Worm (Caenorhabditis elegans) whole organism, L1 larva: ENCODE measurements around the gene K12H6.10.
A peak's percentile ranks its signal among the peaks of the same experiment; 100 is the strongest.

Experiments used
- Y116A8C.19 ChIP-seq: sonication (generic microtip); optimal IDR thresholded peaks from 2 replicates; lab custom pipeline; 2016; ENCODE audit warnings: missing compliant biosample characterization, missing genetic modification characterization, borderline replicate concordance
- aha-1 ChIP-seq: fragments of 150-350 bp; optimal IDR thresholded peaks from 2 replicates; lab custom pipeline; 2014; ENCODE audit warnings: missing biosample characterization, missing genetic modification characterization
- alr-1 ChIP-seq: fragments of 200-800 bp; sonication (Bioruptor generic); optimal IDR thresholded peaks from 2 replicates; lab custom pipeline; 2018; ENCODE audit warnings: borderline replicate concordance, mild to moderate bottlenecking, missing genetic modification characterization, missing compliant biosample characterization
- ama-1 ChIP-seq: fragments of 150-350 bp; optimal IDR thresholded peaks from 2 replicates; lab custom pipeline; 2014
- blmp-1 ChIP-seq: fragments of 150-350 bp; optimal IDR thresholded peaks from 2 replicates; lab custom pipeline; 2014; ENCODE audit warnings: missing biosample characterization, missing genetic modification characterization
- ceh-8 ChIP-seq: fragments of 200-800 bp; sonication (Bioruptor generic); optimal IDR thresholded peaks from 2 replicates; lab custom pipeline; 2018; ENCODE audit warnings: mild to moderate bottlenecking, missing genetic modification characterization, moderate library complexity, missing compliant biosample characterization
- dsc-1 ChIP-seq: sonication (generic microtip); optimal IDR thresholded peaks from 2 replicates; lab custom pipeline; 2016; ENCODE audit warnings: mild to moderate bottlenecking, missing genetic modification characterization, missing compliant biosample characterization
- efl-1 ChIP-seq, 4 experiments: fragments of 150-350 bp; optimal IDR thresholded peaks in 3 of 4; peaks in 1 of 4; 1 replicate in 1 of 4; 2 replicates in 3 of 4; lab custom pipeline; 2014; ENCODE audit warnings: missing biosample characterization in 2 of 4, missing genetic modification characterization in 2 of 4, missing genetic modification reagents in 2 of 4
- efl-3 ChIP-seq: fragments of 200-800 bp; sonication (Bioruptor generic); optimal IDR thresholded peaks from 2 replicates; lab custom pipeline; 2018; ENCODE audit warnings: mild to moderate bottlenecking, missing genetic modification characterization, missing compliant biosample characterization
- egl-27 ChIP-seq, 2 experiments: fragments of 150-350 bp in 1 of 2; sonication (generic microtip); optimal IDR thresholded peaks; 3 replicates each; lab custom pipeline; 2017 to 2018; ENCODE audit warnings: missing biosample characterization in 2 of 2, missing genetic modification characterization in 2 of 2, missing genetic modification reagents in 2 of 2
- elt-2 ChIP-seq: sonication (generic microtip); optimal IDR thresholded peaks from 2 replicates; lab custom pipeline; 2016; ENCODE audit warnings: missing genetic modification characterization, mild to moderate bottlenecking, inconsistent platforms, missing compliant biosample characterization, missing genetic modification reagents
- elt-3 ChIP-seq, 6 experiments: fragments of 150-350 bp in 1 of 6; sonication (generic microtip); optimal IDR thresholded peaks; 2 replicates each; lab custom pipeline; 2017 to 2018; ENCODE audit warnings: missing biosample characterization in 6 of 6, missing genetic modification characterization in 6 of 6, inconsistent platforms in 1 of 6
- ets-5 ChIP-seq: fragments of 200-800 bp; sonication (Bioruptor generic); IDR thresholded peaks from 2 replicates; pipeline ENCODE4 v1.3.6; 2022; ENCODE audit warnings: missing genetic modification characterization, missing compliant biosample characterization
- fkh-10 ChIP-seq: sonication (generic microtip); optimal IDR thresholded peaks from 2 replicates; lab custom pipeline; 2017; ENCODE audit warnings: missing biosample characterization, missing genetic modification reagents, missing genetic modification characterization
- fkh-4 ChIP-seq: sonication (generic microtip); optimal IDR thresholded peaks from 2 replicates; lab custom pipeline; 2016; ENCODE audit warnings: missing compliant biosample characterization, missing genetic modification characterization, borderline replicate concordance
- fkh-8 ChIP-seq: sonication (generic microtip); optimal IDR thresholded peaks from 2 replicates; lab custom pipeline; 2016; ENCODE audit warnings: mild to moderate bottlenecking, missing genetic modification characterization, missing compliant biosample characterization
- fos-1 ChIP-seq: fragments of 150-350 bp; optimal IDR thresholded peaks from 2 replicates; lab custom pipeline; 2014; ENCODE audit warnings: missing biosample characterization, missing genetic modification characterization
- grh-1 ChIP-seq: fragments of 200-800 bp; sonication (Bioruptor generic); IDR thresholded peaks from 2 replicates; pipeline ENCODE4 v1.3.6; 2022; ENCODE audit warnings: missing genetic modification reagents, missing genetic modification characterization, missing compliant biosample characterization
- hlh-17 ChIP-seq: fragments of 200-800 bp; sonication (Bioruptor generic); optimal IDR thresholded peaks from 2 replicates; lab custom pipeline; 2018; ENCODE audit warnings: missing genetic modification characterization, mild to moderate bottlenecking, missing compliant biosample characterization, moderate library complexity, borderline replicate concordance
- hlh-4 ChIP-seq: sonication (generic microtip); optimal IDR thresholded peaks from 2 replicates; lab custom pipeline; 2016; ENCODE audit warnings: mild to moderate bottlenecking, missing genetic modification characterization, missing compliant biosample characterization
- hpl-2 ChIP-seq: fragments of 150-350 bp; optimal IDR thresholded peaks from 2 replicates; lab custom pipeline; 2014; ENCODE audit warnings: missing biosample characterization, missing genetic modification reagents, missing genetic modification characterization
- irx-1 ChIP-seq: sonication (generic microtip); optimal IDR thresholded peaks from 2 replicates; lab custom pipeline; 2016; ENCODE audit warnings: missing genetic modification characterization, missing compliant biosample characterization
- jun-1 ChIP-seq: fragments of 150-350 bp; optimal IDR thresholded peaks from 2 replicates; lab custom pipeline; 2014; ENCODE audit warnings: missing biosample characterization, missing genetic modification reagents, missing genetic modification characterization
- lin-35 ChIP-seq, 2 experiments: fragments of 150-350 bp; optimal IDR thresholded peaks; 2 replicates each; lab custom pipeline; 2014; ENCODE audit warnings: missing biosample characterization in 2 of 2, missing genetic modification characterization in 2 of 2, missing genetic modification reagents in 2 of 2
- lin-39 ChIP-seq: fragments of 150-350 bp; optimal IDR thresholded peaks from 2 replicates; lab custom pipeline; 2014; ENCODE audit warnings: missing biosample characterization, missing genetic modification reagents, missing genetic modification characterization
- lsy-2 ChIP-seq, 2 experiments: fragments of 150-350 bp; optimal IDR thresholded peaks; 2 replicates each; lab custom pipeline; 2014; ENCODE audit warnings: missing biosample characterization in 2 of 2, missing genetic modification characterization in 2 of 2
- mab-9 ChIP-seq: fragments of 200-800 bp; sonication (Bioruptor generic); IDR thresholded peaks from 2 replicates; pipeline ENCODE4 v1.3.6; 2022; ENCODE audit warnings: missing genetic modification reagents, missing genetic modification characterization, missing compliant biosample characterization
- mdl-1 ChIP-seq, 2 experiments: fragments of 150-350 bp; optimal IDR thresholded peaks; 2 replicates each; lab custom pipeline; 2014 to 2017; ENCODE audit warnings: missing biosample characterization in 2 of 2, missing genetic modification characterization in 2 of 2, inconsistent platforms in 1 of 2
- mep-1 ChIP-seq: fragments of 150-350 bp; optimal IDR thresholded peaks from 2 replicates; lab custom pipeline; 2014; ENCODE audit warnings: missing biosample characterization, missing genetic modification characterization
- nhr-19 ChIP-seq: fragments of 200-800 bp; sonication (Bioruptor generic); conservative IDR thresholded peaks from 2 replicates; pipeline ENCODE4 v1.3.6; 2022; ENCODE audit warnings: missing genetic modification characterization, missing compliant biosample characterization
- nhr-20 ChIP-seq: sonication (generic microtip); optimal IDR thresholded peaks from 2 replicates; lab custom pipeline; 2016; ENCODE audit warnings: mild to moderate bottlenecking, missing genetic modification characterization, missing compliant biosample characterization
- nhr-77 ChIP-seq: fragments of 150-350 bp; optimal IDR thresholded peaks from 2 replicates; lab custom pipeline; 2014; ENCODE audit warnings: missing biosample characterization, missing genetic modification characterization
- nhr-85 ChIP-seq: sonication (generic microtip); peaks from one replicate; lab custom pipeline; 2016; ENCODE audit warnings: missing genetic modification characterization, inconsistent platforms, missing compliant biosample characterization
- pag-3 ChIP-seq: sonication (generic microtip); optimal IDR thresholded peaks from 2 replicates; lab custom pipeline; 2017; ENCODE audit warnings: missing genetic modification characterization, mild to moderate bottlenecking, missing compliant biosample characterization, antibody characterized with exemption, borderline replicate concordance; ENCODE audit not compliant: insufficient read depth
- pax-3 ChIP-seq: fragments of 200-800 bp; sonication (Bioruptor generic); optimal IDR thresholded peaks from 2 replicates; lab custom pipeline; 2018; ENCODE audit warnings: mild to moderate bottlenecking, missing genetic modification characterization, moderate library complexity, missing compliant biosample characterization
- pqm-1 ChIP-seq: sonication (generic microtip); optimal IDR thresholded peaks from 3 replicates; lab custom pipeline; 2017; ENCODE audit warnings: missing biosample characterization, missing genetic modification characterization
- rnt-1 ChIP-seq: sonication (generic microtip); optimal IDR thresholded peaks from 2 replicates; lab custom pipeline; 2016; ENCODE audit warnings: mild to moderate bottlenecking, missing genetic modification characterization, moderate library complexity, missing compliant biosample characterization
- snpc-4 ChIP-seq: fragments of 150-350 bp; optimal IDR thresholded peaks from 2 replicates; lab custom pipeline; 2014; ENCODE audit warnings: missing biosample characterization, missing genetic modification characterization
- snu-23 ChIP-seq: sonication (generic microtip); optimal IDR thresholded peaks from 2 replicates; lab custom pipeline; 2016; ENCODE audit warnings: missing genetic modification characterization, missing compliant biosample characterization
- swsn-7 ChIP-seq: sonication (generic microtip); optimal IDR thresholded peaks from 2 replicates; lab custom pipeline; 2016; ENCODE audit warnings: missing genetic modification characterization, missing compliant biosample characterization
- unc-130 ChIP-seq: fragments of 150-350 bp; optimal IDR thresholded peaks from 2 replicates; lab custom pipeline; 2017; ENCODE audit warnings: missing biosample characterization, missing genetic modification characterization, inconsistent platforms
- unc-62 ChIP-seq: fragments of 150-350 bp; optimal IDR thresholded peaks from 2 replicates; lab custom pipeline; 2014; ENCODE audit warnings: missing biosample characterization, missing genetic modification reagents, missing genetic modification characterization
- unc-98 ChIP-seq: fragments of 200-800 bp; sonication (Bioruptor generic); IDR thresholded peaks from 2 replicates; pipeline ENCODE4 v1.3.6; 2022; ENCODE audit warnings: missing genetic modification characterization, missing compliant biosample characterization
- zip-4 ChIP-seq: fragments of 200-800 bp; sonication (Bioruptor generic); optimal IDR thresholded peaks from 2 replicates; lab custom pipeline; 2018; ENCODE audit warnings: mild to moderate bottlenecking, missing genetic modification characterization, moderate library complexity, missing compliant biosample characterization
- ztf-4 ChIP-seq: fragments of 150-350 bp; optimal IDR thresholded peaks from 2 replicates; lab custom pipeline; 2014; ENCODE audit warnings: missing biosample characterization, missing genetic modification characterization

The K12H6.10 gene

DNA sequence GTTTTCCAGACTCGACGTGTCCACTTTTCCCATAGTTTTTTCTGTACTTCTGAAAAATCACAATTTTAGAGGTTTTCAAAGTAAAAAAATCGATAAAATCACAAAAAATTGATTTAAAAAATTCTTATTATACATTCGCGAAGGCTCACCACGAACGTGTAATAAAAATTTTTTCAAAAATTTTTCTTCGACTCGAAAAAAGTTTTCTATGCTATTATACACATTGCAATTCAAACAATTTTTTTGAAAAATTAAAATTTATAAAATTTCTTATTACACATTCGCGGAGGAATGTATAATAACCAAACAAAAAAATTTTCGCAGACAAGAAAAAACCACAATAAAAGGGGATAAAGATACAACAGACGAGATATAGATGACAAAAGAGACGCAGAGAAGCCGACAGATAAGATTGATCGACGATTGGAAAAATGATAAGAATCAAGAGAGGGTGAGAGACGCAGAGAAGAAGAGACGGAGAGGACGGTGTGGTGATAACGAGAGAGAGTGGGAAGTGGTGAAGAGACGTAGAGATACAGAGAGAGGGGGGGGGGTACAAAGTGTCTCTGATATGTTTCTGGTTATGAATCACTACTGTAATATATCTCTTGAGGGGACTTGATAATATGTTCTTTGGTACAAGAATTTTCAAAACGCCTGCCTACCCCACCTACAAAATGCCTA is 22.0 kb upstream of the K12H6.10 start, which contains the start of gene nhr-119 (continued):
- TF ChIP-seq alr-1 (no peak), unc-62 (GFP tag; lab: Kevin White, UChicago) (no peak), ztf-4 (tag; lab: Kevin White, UChicago) (peak; percentile 40), ceh-8 (GFP tag; lab: Kevin White, UChicago) (no peak), snu-23 (peak; percentile 83), Y116A8C.19 (tag; lab: Kevin White, UChicago) (no peak), elt-2 (peak; percentile 95), hlh-4 (tag; lab: Kevin White, UChicago) (no peak), elt-3 (tag; optimal IDR thresholded peaks at IDR 0.05; lab: Kevin White, UChicago) (peak in 3 of 6 experiments; percentile 91 to 99 (median 91)), lin-39 (tag; lab: Kevin White, UChicago) (peak; percentile 92), grh-1 (GFP tag; lab: Robert Waterston, UW) (peak; percentile 71), nhr-20 (peak; percentile 90), nhr-77 (peak; percentile 27), lin-35 (GFP tag; optimal IDR thresholded peaks at IDR 0.05; lab: Kevin White, UChicago) (peak; percentile 6 to 69), mdl-1 (tag; optimal IDR thresholded peaks at IDR 0.05; lab: Kevin White, UChicago) (peak in 1 of 2 experiments; percentile 71), jun-1 (peak; percentile 73), unc-98 (GFP tag; lab: Robert Waterston, UW) (no peak), snpc-4 (tag; lab: Kevin White, UChicago) (no peak), rnt-1 (tag; lab: Kevin White, UChicago) (peak; percentile 87), fkh-4 (tag; lab: Kevin White, UChicago) (no peak), hlh-17 (GFP tag; lab: Kevin White, UChicago) (no peak), aha-1 (no peak), nhr-19 (GFP tag; lab: Robert Waterston, UW) (peak; percentile 85), efl-1 (optimal IDR thresholded peaks at IDR 0.05; lab: Kevin White, UChicago) (peak; percentile 61 to 65), efl-1 (GFP tag; optimal IDR thresholded peaks at IDR 0.05 in 1 of 2; lab: Kevin White, UChicago) (peak; percentile 23 to 95), ama-1 (lab: Kevin White, UChicago) (peak; percentile 0), nhr-85 (tag; lab: Kevin White, UChicago) (peak; percentile 98)

DNA sequence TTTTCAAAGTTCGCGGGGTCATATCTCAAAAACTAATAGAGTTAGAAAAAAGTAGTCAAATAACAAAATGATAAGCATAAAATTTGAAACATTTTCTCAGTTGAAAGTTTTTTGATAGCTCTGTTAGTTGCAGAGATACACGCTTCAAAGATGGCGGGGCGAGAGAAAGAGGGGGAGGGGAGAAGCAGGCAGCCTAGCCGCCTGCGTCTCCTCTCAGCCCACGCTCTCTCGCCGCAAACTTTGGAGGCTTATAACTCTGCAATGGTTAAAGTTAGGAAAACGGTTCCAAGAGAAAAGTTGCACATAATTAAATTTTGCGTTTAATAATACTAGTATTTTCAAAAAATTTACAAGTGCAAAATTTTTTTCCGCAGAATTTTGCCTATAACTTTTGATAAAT is 20.9 kb upstream of the K12H6.10 start:
- TF ChIP-seq unc-130 (tag; lab: Kevin White, UChicago) (no peak), Y116A8C.19 (tag; lab: Kevin White, UChicago) (no peak), mdl-1 (tag; optimal IDR thresholded peaks at IDR 0.05; lab: Kevin White, UChicago) (no peak), pax-3 (tag; lab: Kevin White, UChicago) (no peak), nhr-19 (GFP tag; lab: Robert Waterston, UW) (no peak)

DNA sequence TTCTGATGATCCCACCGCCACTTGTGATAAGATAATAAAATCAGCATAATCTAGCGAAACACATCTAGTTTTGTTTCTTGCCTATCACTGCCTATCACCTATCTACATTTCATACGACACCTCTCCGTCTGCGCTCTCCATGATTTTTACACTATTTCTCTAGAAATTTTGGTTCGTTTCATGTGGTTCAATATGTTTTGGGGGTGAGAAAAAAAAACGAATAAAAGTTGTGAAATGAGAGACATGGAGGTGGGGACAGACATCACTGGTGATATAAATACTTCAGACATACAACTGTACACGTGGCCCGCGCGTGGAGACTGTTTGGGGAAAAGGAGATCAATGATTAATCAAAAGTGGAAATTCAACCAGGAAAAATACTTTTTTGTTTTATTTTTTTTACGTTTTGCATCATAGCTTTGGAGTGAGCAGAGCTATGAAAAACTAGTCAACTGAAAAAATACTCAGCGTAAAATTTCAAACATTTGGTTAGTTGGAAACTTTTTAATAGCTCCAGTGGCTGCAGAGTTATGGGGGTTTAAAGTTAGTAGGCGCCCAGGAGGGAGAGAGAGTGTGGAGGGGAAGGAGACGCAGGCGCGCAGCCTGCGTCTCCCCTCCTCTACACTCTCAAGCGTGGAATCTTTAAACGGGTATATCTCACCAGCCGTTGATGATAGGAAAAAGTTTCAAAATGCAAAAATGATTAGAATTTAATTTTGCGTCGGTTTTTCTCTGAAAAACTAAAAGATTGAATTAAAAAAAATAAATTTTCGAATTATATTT is 19.7 kb upstream of the K12H6.10 start:
- TF ChIP-seq pag-3 (tag; lab: Kevin White, UChicago) (no peak), nhr-19 (GFP tag; lab: Robert Waterston, UW) (0 out of 2 replicates have a peak, but pooled peaks have one; percentile 5), snpc-4 (tag; lab: Kevin White, UChicago) (no peak), ets-5 (GFP tag; lab: Robert Waterston, UW) (no peak), fkh-8 (tag; lab: Kevin White, UChicago) (no peak), fkh-10 (no peak), efl-3 (GFP tag; lab: Kevin White, UChicago) (no peak), irx-1 (tag; lab: Kevin White, UChicago) (no peak), zip-4 (no peak), unc-130 (tag; lab: Kevin White, UChicago) (no peak), swsn-7 (tag; lab: Kevin White, UChicago) (no peak), fos-1 (no peak), pqm-1 (no peak), mab-9 (GFP tag; lab: Robert Waterston, UW) (no peak), hpl-2 (GFP tag; lab: Kevin White, UChicago) (no peak), hlh-17 (GFP tag; lab: Kevin White, UChicago) (no peak), unc-62 (GFP tag; lab: Kevin White, UChicago) (no peak), dsc-1 (tag; lab: Kevin White, UChicago) (no peak), egl-27 (tag; optimal IDR thresholded peaks at IDR 0.05; lab: Kevin White, UChicago) (no peak), mep-1 (tag; lab: Kevin White, UChicago) (no peak), lsy-2 (tag; optimal IDR thresholded peaks at IDR 0.05; lab: Kevin White, UChicago) (no peak), blmp-1 (tag; lab: Kevin White, UChicago) (peak; percentile 50), nhr-20 (peak; percentile 40)
